Worm (Caenorhabditis elegans): ENCODE results near the gene Y40A1A.2.

Gene Y40A1A.2

DNA sequence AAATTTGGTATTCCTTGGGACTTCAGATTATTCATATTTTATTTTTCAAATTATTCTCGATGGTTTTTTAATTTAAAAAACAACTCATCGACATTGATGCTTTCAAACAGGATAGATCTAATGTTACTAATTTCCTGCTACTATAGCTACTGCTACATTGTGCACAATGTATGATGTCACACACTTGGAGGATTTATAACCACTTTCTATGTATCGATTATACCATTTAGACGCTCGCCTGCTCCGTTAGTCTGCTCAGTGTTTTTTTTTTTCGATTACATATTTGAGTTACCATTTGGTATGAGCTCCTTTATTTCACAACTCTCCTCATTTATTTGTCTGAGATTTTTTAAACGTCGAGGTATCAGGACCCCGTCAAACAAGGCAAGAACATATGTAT lies at the start of gene Y40A1A.2:
Gene Y40A1A.2, plus strand, starts transcription at position 301 of the 400 bp plus-strand sequence.
- TF ChIP-seq elt-1 (tag; optimal IDR thresholded peaks at IDR 0.05; ENCODE audit: borderline replicate concordance, insufficient read depth) (no peak), cnd-1 (tag; optimal IDR thresholded peaks at IDR 0.05) (no peak), sptf-1 (tag; optimal IDR thresholded peaks at IDR 0.05) (no peak), ces-1 (GFP tag; optimal IDR thresholded peaks at IDR 0.05) (no peak), lin-32 (GFP tag; optimal IDR thresholded peaks at IDR 0.05) (no peak)

DNA sequence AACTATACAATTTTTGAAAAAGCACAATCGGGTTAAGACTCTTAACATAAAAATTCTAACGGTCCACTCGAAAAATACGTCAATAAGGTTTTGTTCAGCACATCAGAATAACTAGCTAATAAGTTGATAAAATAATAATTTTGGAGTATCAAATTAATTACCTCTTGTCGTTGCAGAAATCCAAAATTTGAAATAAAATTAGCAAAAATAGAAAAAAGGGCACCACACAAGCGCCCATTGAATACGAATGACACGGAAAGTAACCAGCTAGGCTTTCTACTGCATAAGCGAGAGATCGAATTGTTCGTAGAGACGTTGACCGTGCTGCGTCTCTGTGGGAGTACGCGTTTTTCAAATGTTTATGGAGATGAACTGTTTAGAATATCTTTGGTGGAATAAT lies 31.5 kb upstream of the Y40A1A.2 start:
- TF ChIP-seq lin-32 (GFP tag; optimal IDR thresholded peaks at IDR 0.05) (no peak), ces-1 (GFP tag; optimal IDR thresholded peaks at IDR 0.05) (no peak), ceh-39 (tag; optimal IDR thresholded peaks at IDR 0.05) (no peak), unc-120 (tag; optimal IDR thresholded peaks at IDR 0.05; ENCODE audit: poor library complexity, severe bottlenecking) (no peak), ceh-43 (GFP tag; optimal IDR thresholded peaks at IDR 0.05) (no peak), blmp-1 (tag; optimal IDR thresholded peaks at IDR 0.05) (no peak), lin-13 (tag; optimal IDR thresholded peaks at IDR 0.05) (no peak)

DNA sequence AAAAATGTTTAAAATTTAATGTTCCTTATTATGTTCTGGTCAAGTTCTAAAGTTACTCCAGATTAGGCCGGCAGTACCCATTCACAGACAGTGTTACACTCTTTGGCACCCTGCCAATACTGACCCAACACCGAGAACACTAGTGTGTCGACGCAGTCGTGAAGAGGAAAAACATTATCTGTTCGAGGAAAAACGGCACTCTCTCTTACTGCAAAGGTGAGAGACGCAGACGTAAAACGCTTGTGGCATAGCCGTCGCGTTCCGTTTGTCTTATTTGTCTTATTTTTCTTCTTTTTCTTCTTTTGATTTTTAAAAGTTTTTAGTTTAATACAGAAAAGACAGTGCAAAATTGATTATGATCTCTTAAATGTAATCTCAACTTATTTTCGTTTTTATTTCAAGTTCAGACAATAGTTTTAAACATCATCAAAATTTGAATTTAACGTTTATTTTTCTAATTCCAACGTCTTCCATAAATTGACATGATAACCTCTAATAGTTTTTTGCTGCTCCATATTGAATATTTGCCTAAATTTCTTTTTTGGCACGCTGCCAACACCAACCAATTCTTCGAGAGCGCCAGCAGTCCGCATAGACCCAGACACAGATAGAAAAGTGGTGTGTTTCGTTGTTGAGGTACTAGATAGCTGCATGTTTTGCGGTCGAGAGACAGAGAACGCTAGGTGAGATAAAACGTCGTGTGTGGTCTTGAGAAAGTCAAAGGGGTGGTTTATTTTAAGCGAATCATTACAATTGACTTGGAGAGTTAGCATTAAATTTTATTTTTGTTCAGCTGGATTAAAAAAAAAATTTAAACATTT lies 29.4 kb upstream of the Y40A1A.2 start:
- TF ChIP-seq nhr-2 (tag; optimal IDR thresholded peaks at IDR 0.05) (peak; percentile 20), snpc-4 (tag; optimal IDR thresholded peaks at IDR 0.05) (no peak), lin-13 (tag; optimal IDR thresholded peaks at IDR 0.05) (peak; percentile 16), flh-1 (GFP tag; optimal IDR thresholded peaks at IDR 0.05) (no peak), nhr-28 (tag; optimal IDR thresholded peaks at IDR 0.05) (no peak), ces-1 (GFP tag; optimal IDR thresholded peaks at IDR 0.05) (no peak), ham-2 (GFP tag; optimal IDR thresholded peaks at IDR 0.05) (peak; percentile 66), hlh-1 (tag; optimal IDR thresholded peaks at IDR 0.05) (peak; percentile 35), unc-39 (tag; optimal IDR thresholded peaks at IDR 0.05) (no peak), tbx-8 (GFP tag; optimal IDR thresholded peaks at IDR 0.05) (no peak), ztf-11 (tag; optimal IDR thresholded peaks at IDR 0.05) (no peak), M03D4.4 (tag; optimal IDR thresholded peaks at IDR 0.05) (no peak), nhr-237 (tag; optimal IDR thresholded peaks at IDR 0.05) (peak; percentile 19)

DNA sequence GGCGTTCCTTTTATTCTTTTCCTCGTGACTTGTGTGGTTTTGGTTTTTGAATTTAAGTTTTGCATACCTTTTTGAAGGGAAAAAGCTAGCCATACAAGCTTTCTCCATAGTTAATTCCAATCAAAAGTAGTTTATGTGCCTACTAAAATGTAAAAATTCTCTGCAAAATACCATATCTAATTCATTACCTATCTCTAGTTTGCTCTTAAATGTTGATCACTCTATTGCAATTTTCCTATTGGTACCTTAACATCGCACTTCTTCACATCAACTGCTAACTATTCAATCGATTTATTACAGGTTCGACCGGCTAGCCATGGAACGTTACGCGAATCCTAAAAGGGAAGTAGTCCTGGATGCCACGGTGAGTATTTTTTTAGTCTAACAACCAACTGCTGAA lies 28.3 kb upstream of the Y40A1A.2 start, which contains the start of gene F52D2.7:
Gene F52D2.7, plus strand, starts transcription at position 301 of the 400 bp plus-strand sequence.
- TF ChIP-seq mab-5 (tag; optimal IDR thresholded peaks at IDR 0.05) (no peak), zip-8 (tag; optimal IDR thresholded peaks at IDR 0.05) (no peak), nhr-2 (tag; optimal IDR thresholded peaks at IDR 0.05) (no peak), elt-1 (tag; optimal IDR thresholded peaks at IDR 0.05; ENCODE audit: borderline replicate concordance, insufficient read depth) (no peak), ceh-43 (GFP tag; optimal IDR thresholded peaks at IDR 0.05) (no peak), lsy-2 (tag; optimal IDR thresholded peaks at IDR 0.05) (no peak), mls-2 (tag; optimal IDR thresholded peaks at IDR 0.05) (no peak), elt-3 (tag; optimal IDR thresholded peaks at IDR 0.05) (no peak), ztf-11 (tag; optimal IDR thresholded peaks at IDR 0.05) (no peak)

DNA sequence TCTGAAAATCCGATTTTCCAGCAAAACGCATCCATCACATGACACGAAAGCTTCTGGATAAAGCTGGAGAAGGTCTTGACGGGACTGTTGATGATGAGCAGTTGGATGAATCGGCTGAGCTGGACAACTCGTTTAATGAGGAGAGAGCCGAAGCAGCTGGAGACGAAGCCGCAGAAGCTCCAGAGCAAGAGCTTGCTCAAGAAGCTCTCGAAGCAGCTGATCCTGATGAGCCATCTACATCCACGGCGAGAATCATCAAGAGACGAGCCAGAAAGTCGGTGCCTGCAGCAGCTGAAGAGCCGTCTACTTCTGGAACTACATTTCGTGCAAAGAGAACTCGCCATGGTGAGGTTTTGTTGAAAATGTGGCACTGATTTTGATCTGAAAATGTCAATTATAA lies 26.1 kb upstream of the Y40A1A.2 start:
- TF ChIP-seq nhr-12 (tag; optimal IDR thresholded peaks at IDR 0.05) = no peak
- no peak for TF ChIP-seq lsy-2 (tag; optimal IDR thresholded peaks at IDR 0.05)
- TF ChIP-seq sem-2 (GFP tag; optimal IDR thresholded peaks at IDR 0.05) = no peak

DNA sequence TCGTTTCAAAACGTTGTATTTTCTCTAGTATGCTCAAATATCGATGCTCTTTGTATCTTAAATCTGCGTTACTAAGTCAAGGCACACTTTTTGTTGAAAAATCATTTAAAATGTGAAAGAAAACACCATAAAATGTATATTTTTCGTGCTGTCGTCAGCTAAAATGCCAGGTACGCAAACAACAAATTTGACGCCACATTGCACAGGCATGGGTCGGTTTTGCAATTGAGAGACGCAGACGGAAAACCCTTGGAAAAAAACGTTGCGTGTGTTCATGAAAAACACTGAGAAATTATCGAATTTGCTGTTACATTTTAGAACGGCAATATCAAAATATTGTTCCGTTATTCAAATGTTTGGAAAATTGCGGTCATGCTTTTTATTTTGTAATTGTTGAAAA lies 25.7 kb upstream of the Y40A1A.2 start:
- TF ChIP-seq unc-39 (tag; optimal IDR thresholded peaks at IDR 0.05) = no peak
- TF ChIP-seq mab-5 (tag; optimal IDR thresholded peaks at IDR 0.05) = no peak
- TF ChIP-seq bed-3 (GFP tag; optimal IDR thresholded peaks at IDR 0.05) = no peak
- TF ChIP-seq hlh-1 (tag; optimal IDR thresholded peaks at IDR 0.05) = no peak
- peak; percentile 67 for TF ChIP-seq mep-1 (tag; optimal IDR thresholded peaks at IDR 0.05)
- TF ChIP-seq ces-1 (GFP tag; optimal IDR thresholded peaks at IDR 0.05) = peak; percentile 21
- TF ChIP-seq elt-3 (tag; optimal IDR thresholded peaks at IDR 0.05) = no peak
- peak; percentile 25 for TF ChIP-seq lin-13 (tag; optimal IDR thresholded peaks at IDR 0.05)
- TF ChIP-seq nhr-237 (tag; optimal IDR thresholded peaks at IDR 0.05) = peak; percentile 40
- no peak for TF ChIP-seq nhr-2 (tag; optimal IDR thresholded peaks at IDR 0.05)
- TF ChIP-seq blmp-1 (tag; optimal IDR thresholded peaks at IDR 0.05) = no peak
- no peak for TF ChIP-seq cnd-1 (tag; optimal IDR thresholded peaks at IDR 0.05)
- no peak for TF ChIP-seq tbx-8 (GFP tag; optimal IDR thresholded peaks at IDR 0.05)
- no peak for TF ChIP-seq nhr-76 (tag; optimal IDR thresholded peaks at IDR 0.05)
- no peak for TF ChIP-seq M03D4.4 (tag; optimal IDR thresholded peaks at IDR 0.05)
- no peak for TF ChIP-seq lin-32 (GFP tag; optimal IDR thresholded peaks at IDR 0.05)
- TF ChIP-seq ztf-11 (tag; optimal IDR thresholded peaks at IDR 0.05) = no peak
- TF ChIP-seq unc-120 (tag; optimal IDR thresholded peaks at IDR 0.05; ENCODE audit: poor library complexity, severe bottlenecking) = no peak
- TF ChIP-seq drap-1 (GFP tag; optimal IDR thresholded peaks at IDR 0.05) = no peak
- no peak for TF ChIP-seq lsy-2 (tag; optimal IDR thresholded peaks at IDR 0.05)
- no peak for TF ChIP-seq flh-1 (GFP tag; optimal IDR thresholded peaks at IDR 0.05)
- no peak for TF ChIP-seq ham-2 (GFP tag; optimal IDR thresholded peaks at IDR 0.05)
- TF ChIP-seq pha-4 (tag; optimal IDR thresholded peaks at IDR 0.05) = peak; percentile 11

Measured in whole organism, mixed stage, embryonic.